Worm (Caenorhabditis elegans) whole organism, midembryonic: ENCODE results near the gene rgs-5.

ENCODE experiments used
- cog-1 ChIP-seq: sonication (generic microtip); optimal IDR thresholded peaks from 2 replicates; lab custom pipeline; 2016; ENCODE audit warnings: missing genetic modification characterization, missing compliant biosample characterization
- flt-1 ChIP-seq: fragments of 200-800 bp; sonication (Bioruptor generic); IDR thresholded peaks from 2 replicates; pipeline ENCODE4 v1.3.6; 2022; ENCODE audit warnings: missing genetic modification characterization, missing compliant biosample characterization
- tab-1 ChIP-seq: fragments of 200-800 bp; sonication (Bioruptor generic); IDR thresholded peaks from 2 replicates; pipeline ENCODE4 v1.3.6; 2022; ENCODE audit warnings: missing genetic modification characterization, missing compliant biosample characterization
- ztf-23 ChIP-seq: fragments of 200-800 bp; sonication (Bioruptor generic); IDR thresholded peaks from 2 replicates; pipeline ENCODE4 v1.3.6; 2022; ENCODE audit warnings: missing genetic modification reagents, missing genetic modification characterization, missing compliant biosample characterization

- TF ChIP-seq ztf-23 (GFP tag; lab: Robert Waterston, UW) = no peak
- no peak for TF ChIP-seq cog-1
- TF ChIP-seq tab-1 (GFP tag; lab: Robert Waterston, UW) = no peak
- TF ChIP-seq flt-1 (GFP tag; lab: Robert Waterston, UW) = no peak
Measured at ce11 chrIII:5692690-5693089, 5.7 kb upstream of the rgs-5 start, which contains the start of the genes abi-1 and arle-14.
